Worm (Caenorhabditis elegans) whole organism, L4 larva: Measurements from ENCODE around the gene flp-17.

Source experiments
- D1046.2 ChIP-seq: fragments of 200-800 bp; sonication (Bioruptor generic); IDR thresholded peaks from 2 replicates; pipeline ENCODE4 v1.3.6; 2022; ENCODE audit warnings: missing genetic modification characterization, missing compliant biosample characterization
- F37D6.2 ChIP-seq: sonication (generic microtip); optimal IDR thresholded peaks from 2 replicates; lab custom pipeline; 2016; ENCODE audit warnings: mild to moderate bottlenecking, missing genetic modification characterization, missing compliant biosample characterization
- F44E2.7 ChIP-seq: fragments of 200-800 bp; sonication (Bioruptor generic); IDR thresholded peaks from 2 replicates; pipeline ENCODE4 v2.1.2; 2022; ENCODE audit warnings: missing genetic modification characterization, missing compliant biosample characterization
- Y5F2A.4 ChIP-seq: fragments of 200-800 bp; sonication (Bioruptor generic); optimal IDR thresholded peaks from 2 replicates; lab custom pipeline; 2018; ENCODE audit warnings: mild to moderate bottlenecking, missing genetic modification characterization, missing compliant biosample characterization
- Y75B8A.6 ChIP-seq: fragments of 200-800 bp; sonication (Bioruptor generic); IDR thresholded peaks from 2 replicates; pipeline ENCODE4 v1.3.6; 2022; ENCODE audit warnings: missing genetic modification reagents, missing genetic modification characterization, missing compliant biosample characterization
- arid-1 ChIP-seq: fragments of 200-800 bp; sonication (Bioruptor generic); conservative IDR thresholded peaks from 2 replicates; pipeline ENCODE4 v1.3.6; 2022; ENCODE audit warnings: missing genetic modification reagents, missing genetic modification characterization, missing compliant biosample characterization
- ceh-20 ChIP-seq: fragments of 200-800 bp; sonication (Bioruptor generic); IDR thresholded peaks from 2 replicates; pipeline ENCODE4 v1.3.6; 2022; ENCODE audit warnings: missing genetic modification reagents, missing genetic modification characterization, missing compliant biosample characterization
- ceh-62 ChIP-seq: sonication (generic microtip); optimal IDR thresholded peaks from 2 replicates; lab custom pipeline; 2017; ENCODE audit warnings: missing biosample characterization, missing genetic modification characterization
- ceh-82 ChIP-seq: sonication (generic microtip); optimal IDR thresholded peaks from 2 replicates; lab custom pipeline; 2017; ENCODE audit warnings: missing biosample characterization, missing genetic modification characterization
- ces-1 ChIP-seq: fragments of 150-350 bp; sonication (generic microtip); optimal IDR thresholded peaks from 4 replicates; lab custom pipeline; 2014; ENCODE audit warnings: missing biosample characterization, missing genetic modification reagents, missing genetic modification characterization
- daf-16 ChIP-seq, 3 experiments: sonication (generic microtip); optimal IDR thresholded peaks; 2 replicates each; lab custom pipeline; 2016 to 2017; ENCODE audit warnings: missing genetic modification characterization in 3 of 3, missing genetic modification reagents in 3 of 3, mild to moderate bottlenecking in 2 of 3, missing compliant biosample characterization in 2 of 3, missing biosample characterization in 1 of 3, moderate library complexity in 1 of 3
- dmd-6 ChIP-seq: fragments of 200-800 bp; sonication (Bioruptor generic); IDR thresholded peaks from 2 replicates; pipeline ENCODE4 v1.3.6; 2022; ENCODE audit warnings: missing genetic modification reagents, missing genetic modification characterization, missing compliant biosample characterization
- dmd-9 ChIP-seq: fragments of 200-800 bp; sonication (Bioruptor generic); IDR thresholded peaks from 2 replicates; pipeline ENCODE4 v1.3.6; 2022; ENCODE audit warnings: missing genetic modification reagents, missing genetic modification characterization, missing compliant biosample characterization
- dpl-1 ChIP-seq: fragments of 150-350 bp; optimal IDR thresholded peaks from 2 replicates; lab custom pipeline; 2014; ENCODE audit warnings: missing biosample characterization, missing genetic modification reagents, missing genetic modification characterization
- dve-1 ChIP-seq: sonication (generic microtip); optimal IDR thresholded peaks from 2 replicates; lab custom pipeline; 2017; ENCODE audit warnings: antibody characterized with exemption, mild to moderate bottlenecking, missing genetic modification characterization, missing compliant biosample characterization; ENCODE audit not compliant: insufficient read depth
- egl-43 ChIP-seq: fragments of 200-800 bp; sonication (Bioruptor generic); IDR thresholded peaks from 2 replicates; pipeline ENCODE4 v1.3.6; 2022; ENCODE audit warnings: missing genetic modification reagents, missing genetic modification characterization, missing compliant biosample characterization
- fkh-10 ChIP-seq: fragments of 150-350 bp; optimal IDR thresholded peaks from 2 replicates; lab custom pipeline; 2014; ENCODE audit warnings: missing biosample characterization, missing genetic modification reagents, missing genetic modification characterization
- hlh-11 ChIP-seq: fragments of 200-800 bp; sonication (Bioruptor generic); optimal IDR thresholded peaks from 2 replicates; lab custom pipeline; 2018; ENCODE audit warnings: mild to moderate bottlenecking, missing genetic modification characterization, missing compliant biosample characterization
- hlh-30 ChIP-seq: sonication (generic microtip); optimal IDR thresholded peaks from 2 replicates; lab custom pipeline; 2017; ENCODE audit warnings: antibody characterized with exemption, mild to moderate bottlenecking, missing genetic modification characterization, missing compliant biosample characterization; ENCODE audit not compliant: insufficient read depth
- hmg-1.1 ChIP-seq: fragments of 200-800 bp; sonication (Bioruptor generic); IDR thresholded peaks from 2 replicates; pipeline ENCODE4 v1.3.6; 2022; ENCODE audit warnings: missing genetic modification reagents, missing genetic modification characterization, missing compliant biosample characterization
- lin-1 ChIP-seq: fragments of 200-800 bp; sonication (Bioruptor generic); IDR thresholded peaks from 2 replicates; pipeline ENCODE4 v1.3.6; 2022; ENCODE audit warnings: missing genetic modification reagents, missing genetic modification characterization, missing compliant biosample characterization
- lin-39 ChIP-seq: fragments of 150-350 bp; optimal IDR thresholded peaks from 2 replicates; lab custom pipeline; 2014; ENCODE audit warnings: missing biosample characterization, missing genetic modification reagents, missing genetic modification characterization
- mdl-1 ChIP-seq, 2 experiments: fragments of 150-350 bp in 1 of 2; sonication (generic microtip) in 1 of 2; optimal IDR thresholded peaks; 2 replicates each; lab custom pipeline; 2014 to 2017; ENCODE audit warnings: missing biosample characterization in 2 of 2, missing genetic modification characterization in 2 of 2
- mdt-29 ChIP-seq: fragments of 200-800 bp; sonication (Bioruptor generic); IDR thresholded peaks from 2 replicates; pipeline ENCODE4 v1.3.6; 2022; ENCODE audit warnings: missing genetic modification reagents, missing genetic modification characterization, missing compliant biosample characterization
- mxl-3 ChIP-seq: fragments of 200-800 bp; sonication (Bioruptor generic); optimal IDR thresholded peaks from 2 replicates; lab custom pipeline; 2018; ENCODE audit warnings: mild to moderate bottlenecking, missing genetic modification characterization, missing compliant biosample characterization
- nhr-25 ChIP-seq: sonication (generic microtip); optimal IDR thresholded peaks from 2 replicates; lab custom pipeline; 2017; ENCODE audit warnings: missing genetic modification characterization, mild to moderate bottlenecking, missing compliant biosample characterization, antibody characterized with exemption, moderate library complexity, borderline replicate concordance; ENCODE audit not compliant: insufficient read depth
- nhr-28 ChIP-seq: fragments of 150-350 bp; optimal IDR thresholded peaks from 2 replicates; lab custom pipeline; 2014; ENCODE audit warnings: missing biosample characterization, missing genetic modification characterization
- nhr-41 ChIP-seq: fragments of 200-800 bp; sonication (Bioruptor generic); IDR thresholded peaks from 2 replicates; pipeline ENCODE4 v1.3.6; 2022; ENCODE audit warnings: missing genetic modification reagents, missing genetic modification characterization, missing compliant biosample characterization
- nhr-48 ChIP-seq: sonication (generic microtip); optimal IDR thresholded peaks from 2 replicates; lab custom pipeline; 2016; ENCODE audit warnings: mild to moderate bottlenecking, missing genetic modification characterization, missing compliant biosample characterization
- nhr-6 ChIP-seq: fragments of 150-350 bp; optimal IDR thresholded peaks from 2 replicates; lab custom pipeline; 2014; ENCODE audit warnings: missing biosample characterization, missing genetic modification characterization
- nhr-76 ChIP-seq: fragments of 150-350 bp; optimal IDR thresholded peaks from 2 replicates; lab custom pipeline; 2014; ENCODE audit warnings: missing biosample characterization, missing genetic modification characterization
- pha-4 ChIP-seq, 2 experiments: fragments of 150-350 bp in 1 of 2; fragments of 200-800 bp in 1 of 2; sonication (Bioruptor generic) in 1 of 2; IDR thresholded peaks in 1 of 2; optimal IDR thresholded peaks in 1 of 2; 2 replicates each; pipeline versions ENCODE4 v1.3.6 to Lab custom; 2014 to 2022; ENCODE audit warnings: missing genetic modification characterization in 2 of 2, missing genetic modification reagents in 2 of 2, missing biosample characterization in 1 of 2, missing compliant biosample characterization in 1 of 2
- php-3 ChIP-seq: fragments of 200-800 bp; sonication (Bioruptor generic); IDR thresholded peaks from 2 replicates; pipeline ENCODE4 v1.3.6; 2022; ENCODE audit warnings: missing genetic modification reagents, missing genetic modification characterization, missing compliant biosample characterization
- pqm-1 ChIP-seq: sonication (generic microtip); optimal IDR thresholded peaks from 2 replicates; lab custom pipeline; 2017; ENCODE audit warnings: missing biosample characterization, missing genetic modification characterization
- skn-1 ChIP-seq: fragments of 150-350 bp; optimal IDR thresholded peaks from 2 replicates; lab custom pipeline; 2014; ENCODE audit warnings: missing biosample characterization, missing genetic modification characterization
- snpc-4 ChIP-seq: fragments of 150-350 bp; optimal IDR thresholded peaks from 2 replicates; lab custom pipeline; 2014; ENCODE audit warnings: missing biosample characterization, missing genetic modification characterization
- spr-1 ChIP-seq: sonication (generic microtip); optimal IDR thresholded peaks from 2 replicates; lab custom pipeline; 2016; ENCODE audit warnings: mild to moderate bottlenecking, missing genetic modification characterization, missing compliant biosample characterization
- spr-3 ChIP-seq: fragments of 200-800 bp; sonication (Bioruptor generic); optimal IDR thresholded peaks from 2 replicates; lab custom pipeline; 2018; ENCODE audit warnings: mild to moderate bottlenecking, missing genetic modification characterization, missing compliant biosample characterization
- zfp-2 ChIP-seq: sonication (generic microtip); optimal IDR thresholded peaks from 2 replicates; lab custom pipeline; 2016; ENCODE audit warnings: mild to moderate bottlenecking, missing genetic modification characterization, missing compliant biosample characterization
- zfp-3 ChIP-seq: fragments of 200-800 bp; sonication (Bioruptor generic); conservative IDR thresholded peaks from 2 replicates; pipeline ENCODE4 v1.3.6; 2022; ENCODE audit warnings: missing genetic modification reagents, missing genetic modification characterization, missing compliant biosample characterization
- zip-11 ChIP-seq: fragments of 200-800 bp; sonication (Bioruptor generic); IDR thresholded peaks from 2 replicates; pipeline ENCODE4 v1.3.6; 2022; ENCODE audit warnings: missing genetic modification characterization, missing compliant biosample characterization
- zip-2 ChIP-seq: fragments of 150-350 bp; optimal IDR thresholded peaks from 2 replicates; lab custom pipeline; 2014; ENCODE audit warnings: missing biosample characterization, missing genetic modification characterization
- ztf-11 ChIP-seq: fragments of 150-350 bp; optimal IDR thresholded peaks from 2 replicates; lab custom pipeline; 2014; ENCODE audit warnings: missing biosample characterization, missing genetic modification characterization
- ztf-7 ChIP-seq: fragments of 150-350 bp; optimal IDR thresholded peaks from 2 replicates; lab custom pipeline; 2014; ENCODE audit warnings: missing biosample characterization, missing genetic modification characterization

Gene flp-17

DNA sequence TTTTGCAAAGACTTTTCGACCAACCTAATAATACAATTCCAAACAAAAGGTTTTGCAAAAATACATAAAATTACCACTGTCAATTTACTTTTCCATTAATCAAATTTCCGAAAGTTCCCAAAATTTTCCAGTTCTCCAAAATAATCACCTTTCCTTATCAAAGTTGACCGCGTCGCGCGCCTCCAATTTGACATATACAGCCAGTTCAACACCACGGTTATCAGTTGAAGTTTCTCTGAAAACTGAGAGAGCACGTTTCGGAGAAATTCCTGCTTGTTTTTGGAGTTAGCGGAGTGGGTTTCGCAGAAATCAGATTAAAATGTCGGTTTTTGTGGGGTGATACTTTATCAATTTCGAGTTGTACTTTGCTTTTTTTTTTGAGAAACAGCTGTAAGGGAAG is 12.6 kb downstream of the flp-17 start:
- peak; percentile 14 for TF ChIP-seq dve-1 (tag; lab: Kevin White, UChicago)
- TF ChIP-seq dmd-6, result peak; percentile 78
- TF ChIP-seq lin-1 (GFP tag; lab: Robert Waterston, UW), result 0 out of 2 replicates have a peak, but pooled peaks have one; percentile 9
- TF ChIP-seq hlh-11 (tag; lab: Kevin White, UChicago), result peak; percentile 52
- no peak for TF ChIP-seq daf-16 (GFP tag; optimal IDR thresholded peaks at IDR 0.05; lab: Kevin White, UChicago)
- TF ChIP-seq daf-16 (tag; optimal IDR thresholded peaks at IDR 0.05; lab: Kevin White, UChicago), result peak; percentile 31
- no peak for TF ChIP-seq ces-1 (GFP tag; lab: Kevin White, UChicago)
- TF ChIP-seq ceh-82 (tag; lab: Kevin White, UChicago), result no peak
- peak; percentile 43 for TF ChIP-seq nhr-28 (tag; lab: Kevin White, UChicago)
- TF ChIP-seq pqm-1 (tag; lab: Kevin White, UChicago), result peak; percentile 90
- TF ChIP-seq zfp-2 (tag; lab: Kevin White, UChicago), result no peak
- TF ChIP-seq nhr-41 (GFP tag; lab: Robert Waterston, UW), result peak; percentile 34; the same call in 1 of the 2 replicates
- no peak for TF ChIP-seq lin-39

DNA sequence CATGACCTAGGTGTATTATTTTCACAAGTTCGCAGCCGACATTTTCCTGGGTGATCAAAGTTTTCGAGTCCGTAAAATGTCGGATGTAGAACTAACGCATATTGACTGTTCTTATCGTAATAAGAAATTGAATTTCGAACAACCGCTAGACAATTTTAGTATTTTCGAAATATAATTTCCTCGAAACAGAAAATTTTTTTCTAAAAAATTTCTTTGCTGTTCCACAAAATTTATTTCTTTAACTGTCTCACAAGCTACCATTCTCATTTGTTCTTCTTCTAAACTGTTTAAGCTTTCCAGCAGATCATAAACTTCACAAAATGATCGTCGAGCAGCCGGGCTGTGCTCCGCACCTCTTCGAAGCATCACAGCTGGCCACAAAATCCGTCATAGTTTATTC is 15.5 kb downstream of the flp-17 start, which contains the start of gene C52D10.3:
Gene C52D10.3 (plus strand): TSS at position 301 of the 400 bp plus-strand sequence.
- TF ChIP-seq php-3 (GFP tag; lab: Robert Waterston, UW) (no peak), ceh-82 (tag; lab: Kevin White, UChicago) (no peak), skn-1 (tag; lab: Kevin White, UChicago) (no peak), ceh-20 (GFP tag; lab: Robert Waterston, UW) (no peak), F37D6.2 (tag; lab: Kevin White, UChicago) (no peak), snpc-4 (tag; lab: Kevin White, UChicago) (no peak), zfp-3 (no peak), zip-2 (no peak), Y5F2A.4 (GFP tag; lab: Kevin White, UChicago) (no peak), fkh-10 (GFP tag; lab: Kevin White, UChicago) (no peak), pha-4 (GFP tag; IDR thresholded peaks at IDR 0.05; lab: Robert Waterston, UW) (no peak), pha-4 (tag; optimal IDR thresholded peaks at IDR 0.05; lab: Kevin White, UChicago) (no peak), nhr-76 (no peak), dve-1 (tag; lab: Kevin White, UChicago) (no peak)

DNA sequence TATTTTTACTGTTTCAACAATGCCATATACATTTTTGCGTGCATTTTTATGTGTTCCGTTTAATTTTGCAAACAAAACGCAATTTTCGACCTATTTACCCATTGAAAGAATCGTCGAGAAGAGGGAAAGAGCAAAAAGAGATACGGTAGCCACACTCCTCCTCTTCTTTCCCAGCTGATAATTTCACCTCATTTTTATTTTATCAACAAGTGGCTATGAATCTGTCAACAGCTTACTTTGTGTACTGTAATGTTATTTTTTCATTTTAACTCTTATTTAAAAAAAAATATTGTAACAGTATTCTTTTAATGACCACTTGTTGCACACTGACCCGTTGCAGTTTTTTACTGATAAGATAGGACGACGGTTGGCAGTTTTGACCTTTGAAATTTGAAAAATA is 16.7 kb downstream of the flp-17 start:
- TF ChIP-seq daf-16 (GFP tag; optimal IDR thresholded peaks at IDR 0.05; lab: Kevin White, UChicago) (no peak), daf-16 (tag; optimal IDR thresholded peaks at IDR 0.05; lab: Kevin White, UChicago) (peak; percentile 93), ztf-11 (tag; lab: Kevin White, UChicago) (no peak), nhr-28 (tag; lab: Kevin White, UChicago) (peak; percentile 12), ceh-82 (tag; lab: Kevin White, UChicago) (no peak), dve-1 (tag; lab: Kevin White, UChicago) (peak; percentile 1), D1046.2 (no peak), Y75B8A.6 (GFP tag; lab: Robert Waterston, UW) (no peak), hlh-30 (tag; lab: Kevin White, UChicago) (no peak), zip-11 (GFP tag; lab: Robert Waterston, UW) (no peak)

DNA sequence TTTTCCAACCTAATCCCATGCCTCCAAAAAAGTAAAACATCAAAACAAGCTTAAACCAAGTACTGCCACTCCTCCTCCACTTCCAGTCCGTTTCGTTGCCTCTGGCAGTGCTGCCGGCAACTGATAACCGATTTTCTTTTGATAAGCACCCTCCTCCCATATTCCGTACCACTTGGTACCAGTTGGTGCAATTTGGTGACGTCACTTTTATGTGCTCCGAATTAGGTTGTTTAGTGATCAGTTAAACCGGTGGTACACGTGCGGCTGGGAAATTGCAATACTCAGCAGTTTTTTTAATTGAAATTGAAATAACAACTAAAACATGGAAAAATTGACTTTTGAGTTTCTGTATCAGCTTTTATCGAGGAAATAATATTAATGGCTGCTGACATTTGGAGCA is 17.6 kb downstream of the flp-17 start:
- TF ChIP-seq skn-1 (tag; lab: Kevin White, UChicago) (no peak), zfp-2 (tag; lab: Kevin White, UChicago) (no peak), hmg-1.1 (no peak), arid-1 (no peak), mdt-29 (GFP tag; lab: Robert Waterston, UW) (no peak), nhr-48 (tag; lab: Kevin White, UChicago) (peak; percentile 57), ztf-7 (no peak), egl-43 (GFP tag; lab: Robert Waterston, UW) (no peak), mdl-1 (tag; optimal IDR thresholded peaks at IDR 0.05; lab: Kevin White, UChicago) (peak in 1 of 2 experiments; percentile 88), ceh-62 (no peak), dmd-9 (GFP tag; lab: Robert Waterston, UW) (no peak), Y5F2A.4 (GFP tag; lab: Kevin White, UChicago) (no peak), spr-1 (no peak), spr-3 (GFP tag; lab: Kevin White, UChicago) (no peak), nhr-6 (tag; lab: Kevin White, UChicago) (no peak), mxl-3 (GFP tag; lab: Kevin White, UChicago) (peak; percentile 74), pqm-1 (tag; lab: Kevin White, UChicago) (peak; percentile 88), php-3 (GFP tag; lab: Robert Waterston, UW) (peak; percentile 91), nhr-25 (tag; lab: Kevin White, UChicago) (no peak), dpl-1 (GFP tag; lab: Kevin White, UChicago) (no peak), F44E2.7 (GFP tag; lab: Robert Waterston, UW) (no peak)
